Worm (Caenorhabditis elegans): ENCODE results near the gene sre-55.
A peak's percentile ranks its signal among the peaks of the same experiment; 100 is the strongest.

Gene sre-55

ce11 chrII:12353816-12354215 is 24.7 kb downstream of the sre-55 start:
- TF ChIP-seq nhr-77 (tag; optimal IDR thresholded peaks at IDR 0.05) (no peak), ceh-9 (tag; optimal IDR thresholded peaks at IDR 0.05) (no peak), pha-4 (tag; optimal IDR thresholded peaks at IDR 0.05) (no peak), zag-1 (tag; optimal IDR thresholded peaks at IDR 0.05) (no peak), nhr-67 (tag; optimal IDR thresholded peaks at IDR 0.05) (no peak), R02D3.7 (tag; optimal IDR thresholded peaks at IDR 0.05) (no peak), unc-62 (GFP tag; optimal IDR thresholded peaks at IDR 0.05) (no peak), mdl-1 (tag; optimal IDR thresholded peaks at IDR 0.05) (no peak), egl-5 (tag; optimal IDR thresholded peaks at IDR 0.05) (no peak), unc-39 (tag; optimal IDR thresholded peaks at IDR 0.05) (no peak), elt-1 (tag; optimal IDR thresholded peaks at IDR 0.05) (no peak), jun-1 (tag; optimal IDR thresholded peaks at IDR 0.05) (no peak), fos-1 (tag; optimal IDR thresholded peaks at IDR 0.05) (no peak)

ce11 chrII:12362262-12362661 is 33.2 kb downstream of the sre-55 start:
- TF ChIP-seq snpc-4 (tag; optimal IDR thresholded peaks at IDR 0.05) (no peak), ceh-16 (tag; optimal IDR thresholded peaks at IDR 0.05) (no peak), fos-1 (tag; optimal IDR thresholded peaks at IDR 0.05) (no peak), eor-1 (tag; optimal IDR thresholded peaks at IDR 0.05) (no peak), nhr-67 (tag; optimal IDR thresholded peaks at IDR 0.05) (no peak), mml-1 (tag; optimal IDR thresholded peaks at IDR 0.05) (no peak), nhr-25 (tag; optimal IDR thresholded peaks at IDR 0.05) (no peak), egl-27 (tag; optimal IDR thresholded peaks at IDR 0.05) (no peak), fkh-2 (tag; optimal IDR thresholded peaks at IDR 0.05) (no peak), hmg-11 (tag; optimal IDR thresholded peaks at IDR 0.05) (no peak), skn-1 (tag; optimal IDR thresholded peaks at IDR 0.05) (no peak), pqm-1 (tag; optimal IDR thresholded peaks at IDR 0.05) (no peak), nhr-23 (tag; optimal IDR thresholded peaks at IDR 0.05) (no peak), aly-2 (tag; optimal IDR thresholded peaks at IDR 0.05) (no peak), unc-39 (tag; optimal IDR thresholded peaks at IDR 0.05) (no peak)

ce11 chrII:12369202-12369601 is 40.1 kb downstream of the sre-55 start:
- TF ChIP-seq ZK546.5 (tag; optimal IDR thresholded peaks at IDR 0.05) = no peak
- TF ChIP-seq fkh-2 (tag; optimal IDR thresholded peaks at IDR 0.05) = no peak
- TF ChIP-seq ceh-9 (tag; optimal IDR thresholded peaks at IDR 0.05) = no peak

ce11 chrII:12373921-12374320 is 44.8 kb downstream of the sre-55 start:
- TF ChIP-seq nfya-1 (tag; optimal IDR thresholded peaks at IDR 0.05; ENCODE audit: insufficient read depth) = peak; percentile 8
- no peak for TF ChIP-seq ZK546.5 (tag; optimal IDR thresholded peaks at IDR 0.05)

ce11 chrII:12378793-12379192 is 49.7 kb downstream of the sre-55 start:
- TF ChIP-seq fkh-10 (GFP tag; optimal IDR thresholded peaks at IDR 0.05) = no peak
- no peak for TF ChIP-seq ceh-16 (tag; optimal IDR thresholded peaks at IDR 0.05)
- TF ChIP-seq fos-1 (tag; optimal IDR thresholded peaks at IDR 0.05) = no peak
- no peak for TF ChIP-seq hmg-11 (tag; optimal IDR thresholded peaks at IDR 0.05)
- TF ChIP-seq lin-15B (tag; optimal IDR thresholded peaks at IDR 0.05) = no peak
- no peak for TF ChIP-seq eor-1 (tag; optimal IDR thresholded peaks at IDR 0.05)
- TF ChIP-seq nhr-67 (tag; optimal IDR thresholded peaks at IDR 0.05) = no peak
- no peak for TF ChIP-seq R02D3.7 (tag; optimal IDR thresholded peaks at IDR 0.05)
- no peak for TF ChIP-seq egl-27 (tag; optimal IDR thresholded peaks at IDR 0.05)
- TF ChIP-seq jun-1 (tag; optimal IDR thresholded peaks at IDR 0.05) = no peak
- TF ChIP-seq ztf-11 (tag; optimal IDR thresholded peaks at IDR 0.05) = no peak
- no peak for TF ChIP-seq fkh-2 (tag; optimal IDR thresholded peaks at IDR 0.05)
- TF ChIP-seq egl-5 (tag; optimal IDR thresholded peaks at IDR 0.05) = peak; percentile 79
- no peak for TF ChIP-seq zag-1 (tag; optimal IDR thresholded peaks at IDR 0.05)
- no peak for TF ChIP-seq ztf-4 (tag; optimal IDR thresholded peaks at IDR 0.05)
- TF ChIP-seq snpc-4 (tag; optimal IDR thresholded peaks at IDR 0.05) = no peak
- peak; percentile 52 for TF ChIP-seq lin-39 (tag; optimal IDR thresholded peaks at IDR 0.05)
- TF ChIP-seq nhr-11 (tag; optimal IDR thresholded peaks at IDR 0.05) = no peak
- TF ChIP-seq tbx-2 (tag; optimal IDR thresholded peaks at IDR 0.05) = no peak
- TF ChIP-seq pqm-1 (tag; optimal IDR thresholded peaks at IDR 0.05) = no peak
- peak; percentile 77 for TF ChIP-seq pha-4 (tag; optimal IDR thresholded peaks at IDR 0.05)
- TF ChIP-seq ama-1 (optimal IDR thresholded peaks at IDR 0.05) = no peak
- peak; percentile 5 for TF ChIP-seq nfya-1 (tag; optimal IDR thresholded peaks at IDR 0.05; ENCODE audit: insufficient read depth)
- TF ChIP-seq ceh-9 (tag; optimal IDR thresholded peaks at IDR 0.05) = no peak
- TF ChIP-seq elt-1 (tag; optimal IDR thresholded peaks at IDR 0.05) = no peak
- TF ChIP-seq mml-1 (tag; optimal IDR thresholded peaks at IDR 0.05) = no peak
- no peak for TF ChIP-seq nhr-237 (tag; optimal IDR thresholded peaks at IDR 0.05)
